Worm (Caenorhabditis elegans): ENCODE measurements around the gene T07D4.5.

T07D4.5 gene

DNA sequence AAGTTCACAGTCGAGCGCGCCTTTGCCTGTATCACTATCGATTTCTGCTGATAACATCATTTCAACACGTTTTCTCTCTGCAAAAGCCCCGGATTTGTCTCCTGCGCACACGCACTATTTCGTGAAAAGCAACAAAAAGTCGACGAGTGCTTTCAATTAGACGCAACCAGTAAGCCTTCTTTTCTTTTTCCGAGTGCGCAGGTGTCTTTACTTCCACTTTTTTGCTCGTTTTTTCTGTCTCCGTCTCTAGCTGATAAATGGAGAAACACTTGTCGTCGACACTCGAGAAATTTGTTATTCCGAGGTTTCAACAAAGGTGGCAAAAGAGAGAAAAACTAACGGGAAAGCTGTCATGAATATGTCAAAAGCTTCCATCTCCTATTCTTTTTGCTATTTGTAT is 7.5 kb upstream of the T07D4.5 start:
- no peak for TF ChIP-seq nhr-90 (tag; optimal IDR thresholded peaks at IDR 0.05)
- no peak for TF ChIP-seq tbx-9 (tag; optimal IDR thresholded peaks at IDR 0.05; ENCODE audit: borderline replicate concordance)
- no peak for TF ChIP-seq F57A8.1 (GFP tag; optimal IDR thresholded peaks at IDR 0.05)
- TF ChIP-seq pha-4 (tag; optimal IDR thresholded peaks at IDR 0.05): no peak
- no peak for TF ChIP-seq attf-6 (GFP tag; IDR thresholded peaks at IDR 0.05)
- no peak for TF ChIP-seq hrde-1 (tag; optimal IDR thresholded peaks at IDR 0.05; ENCODE audit: borderline replicate concordance)
- TF ChIP-seq nhr-120 (GFP tag; IDR thresholded peaks at IDR 0.05): no peak
- no peak for TF ChIP-seq madf-6 (GFP tag; IDR thresholded peaks at IDR 0.05)
- no peak for TF ChIP-seq lir-1 (GFP tag; conservative IDR thresholded peaks at IDR 0.05)
- no peak for TF ChIP-seq fkh-3 (tag; optimal IDR thresholded peaks at IDR 0.05)
- no peak for TF ChIP-seq pbrm-1 (GFP tag; IDR thresholded peaks at IDR 0.05)
- no peak for TF ChIP-seq ztf-6 (GFP tag; IDR thresholded peaks at IDR 0.05)
- TF ChIP-seq T26A5.8 (tag; optimal IDR thresholded peaks at IDR 0.05): no peak
- TF ChIP-seq hlh-26 (GFP tag; conservative IDR thresholded peaks at IDR 0.05): no peak
- no peak for TF ChIP-seq snpc-4 (GFP tag; optimal IDR thresholded peaks at IDR 0.05)
- TF ChIP-seq snpc-4 (tag; optimal IDR thresholded peaks at IDR 0.05): no peak
- TF ChIP-seq F37B4.10 (GFP tag; IDR thresholded peaks at IDR 0.05): no peak
- no peak for TF ChIP-seq K12H6.12 (tag; optimal IDR thresholded peaks at IDR 0.05)
- TF ChIP-seq B0019.2 (GFP tag; conservative IDR thresholded peaks at IDR 0.05): no peak

DNA sequence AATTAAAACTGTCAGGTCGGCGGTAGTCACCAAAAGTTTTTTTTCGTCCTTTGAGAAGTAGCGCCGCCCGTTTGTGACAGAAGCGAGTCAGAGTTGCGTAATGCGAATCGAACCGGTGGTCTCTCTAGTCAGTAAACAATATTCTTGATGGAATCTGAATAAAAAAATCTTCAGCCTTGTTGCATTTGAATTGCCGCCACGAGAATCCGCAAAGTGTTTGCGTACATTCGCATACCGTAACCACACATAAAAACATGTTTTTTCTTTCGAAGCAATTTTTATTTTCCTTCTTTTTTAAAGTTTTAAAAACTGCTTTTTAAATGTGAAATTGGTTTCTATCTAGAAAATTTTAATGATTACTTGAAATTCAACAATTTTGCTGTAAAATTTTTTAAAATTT is 6.9 kb upstream of the T07D4.5 start:
- TF ChIP-seq dpl-1 (GFP tag; optimal IDR thresholded peaks at IDR 0.05) (peak; percentile 35), ceh-79 (tag; optimal IDR thresholded peaks at IDR 0.05) (no peak), F33H1.4 (GFP tag; IDR thresholded peaks at IDR 0.05) (peak; percentile 41; the same call in 1 of the 2 replicates), lsl-1 (GFP tag; optimal IDR thresholded peaks at IDR 0.05) (peak; percentile 76), efl-1 (GFP tag; optimal IDR thresholded peaks at IDR 0.05) (peak; percentile 67), xnd-1 (tag; optimal IDR thresholded peaks at IDR 0.05) (peak; percentile 10), attf-3 (GFP tag; conservative IDR thresholded peaks at IDR 0.05) (no peak), madf-6 (GFP tag; IDR thresholded peaks at IDR 0.05) (no peak), D2030.7 (GFP tag; IDR thresholded peaks at IDR 0.05) (0 out of 2 replicates have a peak, but pooled peaks have one; percentile 29), lin-54 (GFP tag; optimal IDR thresholded peaks at IDR 0.05) (peak; percentile 77)

DNA sequence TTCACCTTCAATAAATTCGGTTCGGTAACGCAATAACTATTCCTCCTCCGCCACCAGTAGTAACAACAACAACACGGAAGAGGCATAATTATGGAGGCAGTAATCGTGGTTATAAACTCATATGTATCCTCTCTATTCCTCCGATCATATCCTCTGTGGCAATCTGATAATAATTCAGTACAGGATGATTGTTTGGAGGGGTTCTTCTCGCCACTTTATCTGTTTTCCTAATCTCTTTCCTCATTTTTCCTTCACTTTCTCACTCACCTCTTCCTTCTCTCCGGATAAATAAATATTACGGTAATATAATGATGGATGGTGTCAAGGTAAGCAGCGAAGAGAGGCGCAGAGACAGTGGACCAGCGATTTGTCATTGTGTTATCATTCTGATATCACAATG is 6.4 kb upstream of the T07D4.5 start:
- no peak for TF ChIP-seq K11D2.4 (GFP tag; IDR thresholded peaks at IDR 0.05)
- TF ChIP-seq ceh-91 (GFP tag; IDR thresholded peaks at IDR 0.05): no peak
- no peak for TF ChIP-seq ama-1 (optimal IDR thresholded peaks at IDR 0.05)
- TF ChIP-seq ama-1 (GFP tag; optimal IDR thresholded peaks at IDR 0.05): no peak
- no peak for TF ChIP-seq egl-18 (GFP tag; IDR thresholded peaks at IDR 0.05)
- no peak for TF ChIP-seq C06A6.2 (GFP tag; conservative IDR thresholded peaks at IDR 0.05)
- no peak for TF ChIP-seq tbp1 (GFP tag; optimal IDR thresholded peaks at IDR 0.05)
- no peak for TF ChIP-seq F57A8.1 (GFP tag; optimal IDR thresholded peaks at IDR 0.05)
- TF ChIP-seq efl-1 (GFP tag; optimal IDR thresholded peaks at IDR 0.05): no peak

DNA sequence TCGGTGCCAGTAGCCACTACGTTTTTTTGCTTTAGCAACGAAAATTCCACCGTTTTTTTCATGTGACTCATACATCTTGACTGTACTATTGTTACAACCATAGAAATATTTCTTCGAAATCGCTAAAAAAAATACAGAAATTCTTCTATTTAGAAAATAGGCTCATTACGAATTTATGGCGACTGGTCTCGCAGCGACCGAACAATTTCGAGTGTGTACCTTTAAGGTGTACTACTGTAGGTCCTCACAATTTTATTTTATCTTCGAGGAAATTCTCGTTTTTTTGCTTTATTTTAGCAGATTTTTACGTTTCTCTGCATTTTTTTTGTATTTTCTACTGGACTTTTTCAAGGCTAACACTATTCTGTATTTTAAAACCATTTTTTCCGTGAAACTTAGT is 5.9 kb upstream of the T07D4.5 start:
- TF ChIP-seq ceh-100 (GFP tag; IDR thresholded peaks at IDR 0.05) (no peak), F39B2.1 (GFP tag; IDR thresholded peaks at IDR 0.05) (no peak), D2030.7 (GFP tag; IDR thresholded peaks at IDR 0.05) (peak; percentile 56; the same call in 1 of the 2 replicates), dox-1 (GFP tag; IDR thresholded peaks at IDR 0.05) (peak; percentile 40; the same call in 1 of the 2 replicates), efl-1 (GFP tag; optimal IDR thresholded peaks at IDR 0.05) (peak; percentile 0), tbp1 (GFP tag; optimal IDR thresholded peaks at IDR 0.05) (peak; percentile 5), mcd-1 (GFP tag; IDR thresholded peaks at IDR 0.05) (peak; percentile 19; the same call in 1 of the 2 replicates), xnd-1 (tag; optimal IDR thresholded peaks at IDR 0.05) (peak; percentile 92), madf-8 (GFP tag; conservative IDR thresholded peaks at IDR 0.05) (peak; percentile 87), nfyb-1 (GFP tag; IDR thresholded peaks at IDR 0.05) (no peak), F33H1.4 (GFP tag; IDR thresholded peaks at IDR 0.05) (peak; percentile 96), lin-54 (GFP tag; optimal IDR thresholded peaks at IDR 0.05) (peak; percentile 45), F49E8.2 (tag; optimal IDR thresholded peaks at IDR 0.05; ENCODE audit: insufficient read depth) (peak; percentile 29), somi-1 (GFP tag; optimal IDR thresholded peaks at IDR 0.05) (no peak), snpc-1.3 (tag; optimal IDR thresholded peaks at IDR 0.05; ENCODE audit: insufficient read depth) (peak; percentile 17), lsl-1 (GFP tag; optimal IDR thresholded peaks at IDR 0.05) (peak; percentile 97), F23B12.7 (tag; optimal IDR thresholded peaks at IDR 0.05; ENCODE audit: insufficient read depth) (peak; percentile 6)

All from whole organism, young adult.